Worm (Caenorhabditis elegans) whole organism, young adult: ENCODE results near the gene Y32B12A.5.

Experiments
- F57A8.1 ChIP-seq: fragments of 200-800 bp; sonication (Bioruptor generic); optimal IDR thresholded peaks from 2 replicates; lab custom pipeline; 2018; ENCODE audit warnings: mild to moderate bottlenecking, missing genetic modification characterization, moderate library complexity, missing compliant biosample characterization
- ama-1 ChIP-seq, 3 experiments: fragments of 150-350 bp in 1 of 3; sonication (generic microtip) in 2 of 3; optimal IDR thresholded peaks; 2 replicates each; lab custom pipeline; 2014 to 2018; ENCODE audit warnings: missing biosample characterization in 2 of 3, missing genetic modification characterization in 2 of 3, missing genetic modification reagents in 2 of 3
- mel-28 ChIP-seq: sonication (generic microtip); optimal IDR thresholded peaks from 2 replicates; lab custom pipeline; 2016; ENCODE audit warnings: borderline replicate concordance, mild to moderate bottlenecking, missing genetic modification characterization, missing compliant biosample characterization
- nfya-1 ChIP-seq: sonication (generic microtip); optimal IDR thresholded peaks from 2 replicates; lab custom pipeline; 2017; ENCODE audit warnings: antibody characterized with exemption, missing compliant biosample characterization, missing genetic modification characterization, borderline replicate concordance; ENCODE audit not compliant: insufficient read depth
- nhr-80 ChIP-seq: sonication (generic microtip); optimal IDR thresholded peaks from 2 replicates; lab custom pipeline; 2016; ENCODE audit warnings: missing genetic modification characterization, missing compliant biosample characterization
- nhr-90 ChIP-seq: sonication (generic microtip); optimal IDR thresholded peaks from 2 replicates; lab custom pipeline; 2016; ENCODE audit warnings: missing genotype, mild to moderate bottlenecking, missing genetic modification characterization, missing compliant biosample characterization
- unc-130 ChIP-seq: sonication (generic microtip); optimal IDR thresholded peaks from 2 replicates; lab custom pipeline; 2016; ENCODE audit warnings: missing genetic modification reagents, missing genetic modification characterization, missing compliant biosample characterization

DNA sequence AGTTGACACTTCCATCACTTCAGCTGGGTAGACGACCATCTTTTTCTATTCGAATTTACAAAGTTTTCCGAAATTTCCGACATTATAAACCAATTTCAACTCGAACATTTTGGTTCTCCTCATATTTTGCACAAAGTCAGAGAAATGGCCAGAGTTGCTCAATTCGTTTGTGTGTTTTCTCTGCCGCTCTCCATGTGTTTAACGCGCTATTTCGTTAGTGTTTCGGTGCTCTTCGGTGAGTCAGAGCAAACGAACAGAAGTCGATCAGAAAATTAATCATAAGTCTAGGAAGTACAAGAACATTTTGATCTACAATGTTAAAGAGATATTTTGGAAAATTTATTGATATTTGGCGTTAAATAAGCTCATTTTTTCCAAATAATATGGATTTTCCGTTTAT is 21.3 kb upstream of the Y32B12A.5 start, which contains the start of gene srr-3:
- no peak for TF ChIP-seq unc-130 (GFP tag; lab: Kevin White, UChicago)
- TF ChIP-seq ama-1 (optimal IDR thresholded peaks at IDR 0.05; lab: Kevin White, UChicago): no peak
- no peak for TF ChIP-seq ama-1 (GFP tag; optimal IDR thresholded peaks at IDR 0.05; lab: Kevin White, UChicago)
- TF ChIP-seq nfya-1: no peak
- no peak for TF ChIP-seq F57A8.1 (GFP tag; lab: Kevin White, UChicago)
- no peak for TF ChIP-seq mel-28 (tag; lab: Kevin White, UChicago)
- no peak for TF ChIP-seq nhr-80 (tag; lab: Kevin White, UChicago)
- no peak for TF ChIP-seq nhr-90 (tag; lab: Kevin White, UChicago)
